Fruit fly (Drosophila melanogaster) whole organism, embryonic: ENCODE data around the gene CG32301.

ENCODE experiments used
- Antp ChIP-seq: fragments of 200-800 bp; sonication (Bioruptor generic); optimal IDR thresholded peaks from 3 replicates; lab custom pipeline; 2016; ENCODE audit warnings: missing biosample characterization, missing genetic modification characterization
- CG1024 ChIP-seq: fragments of 200-800 bp; sonication (Bioruptor generic); IDR thresholded peaks from 2 replicates; pipeline ENCODE4 v1.3.6; 2022; ENCODE audit warnings: missing biosample characterization, missing genetic modification characterization
- CG10267 ChIP-seq: fragments of 200-800 bp; sonication (Bioruptor generic); optimal IDR thresholded peaks from 2 replicates; lab custom pipeline; 2018; ENCODE audit warnings: missing biosample characterization, mild to moderate bottlenecking, missing genetic modification characterization, moderate library complexity
- CG10274 ChIP-seq: fragments of 200-800 bp; sonication (Bioruptor generic); optimal IDR thresholded peaks from 3 replicates; lab custom pipeline; 2017; ENCODE audit warnings: missing biosample characterization, mild to moderate bottlenecking, missing genetic modification characterization
- CG10462 ChIP-seq: fragments of 200-800 bp; sonication (Bioruptor generic); optimal IDR thresholded peaks from 2 replicates; lab custom pipeline; 2016; ENCODE audit warnings: missing biosample characterization, missing genetic modification characterization
- CG11723 ChIP-seq: fragments of 200-800 bp; sonication (Bioruptor generic); optimal IDR thresholded peaks from 2 replicates; lab custom pipeline; 2017; ENCODE audit warnings: missing biosample characterization, mild to moderate bottlenecking, missing genetic modification characterization
- CG12236 ChIP-seq: fragments of 200-800 bp; sonication (Bioruptor generic); optimal IDR thresholded peaks from 2 replicates; lab custom pipeline; 2016; ENCODE audit warnings: missing biosample characterization, missing genetic modification characterization
- CG12942 ChIP-seq: fragments of 200-800 bp; sonication (Bioruptor generic); optimal IDR thresholded peaks from 3 replicates; lab custom pipeline; 2016; ENCODE audit warnings: missing biosample characterization, missing genetic modification characterization
- CG14014 ChIP-seq: fragments of 200-800 bp; sonication (Bioruptor generic); IDR thresholded peaks from 2 replicates; pipeline ENCODE4 v1.3.6; 2022; ENCODE audit warnings: missing biosample characterization, missing genetic modification characterization
- CG14050 ChIP-seq: fragments of 200-800 bp; sonication (Bioruptor generic); IDR thresholded peaks from 3 replicates; pipeline ENCODE4 v1.3.6; 2022; ENCODE audit warnings: missing biosample characterization, missing genetic modification characterization
- CG14441 ChIP-seq: fragments of 200-800 bp; sonication (Bioruptor generic); IDR thresholded peaks from 2 replicates; pipeline ENCODE4 v1.3.6; 2022; ENCODE audit warnings: missing biosample characterization, missing genetic modification characterization
- CG14860 ChIP-seq: fragments of 200-800 bp; sonication (Bioruptor generic); IDR thresholded peaks from 3 replicates; pipeline ENCODE4 v1.3.6; 2022; ENCODE audit warnings: missing biosample characterization, missing genetic modification characterization; ENCODE audit not compliant: partially characterized antibody
- CG1529 ChIP-seq: fragments of 200-800 bp; sonication (Bioruptor generic); optimal IDR thresholded peaks from 3 replicates; lab custom pipeline; 2018; ENCODE audit warnings: missing biosample characterization, missing genetic modification characterization
- CG15479 ChIP-seq: fragments of 200-800 bp; sonication (Bioruptor generic); optimal IDR thresholded peaks from 3 replicates; lab custom pipeline; 2019; ENCODE audit warnings: missing biosample characterization, mild to moderate bottlenecking, missing genetic modification characterization, moderate library complexity
- CG2712 ChIP-seq: fragments of 200-800 bp; optimal IDR thresholded peaks from 3 replicates; lab custom pipeline; 2019; ENCODE audit warnings: missing biosample characterization, mild to moderate bottlenecking, missing genetic modification characterization, moderate library complexity
- CG30431 ChIP-seq: fragments of 200-800 bp; sonication (Bioruptor generic); optimal IDR thresholded peaks from 2 replicates; lab custom pipeline; 2017; ENCODE audit warnings: missing biosample characterization, missing genetic modification characterization
- CG31224 ChIP-seq: fragments of 200-800 bp; sonication (Bioruptor generic); IDR thresholded peaks from 2 replicates; pipeline ENCODE4 v1.3.6; 2022; ENCODE audit warnings: missing biosample characterization, missing genetic modification characterization
- CG31388 ChIP-seq: fragments of 200-800 bp; sonication (Bioruptor generic); optimal IDR thresholded peaks from 2 replicates; lab custom pipeline; 2016; ENCODE audit warnings: missing biosample characterization, missing genetic modification characterization
- CG4328 ChIP-seq: fragments of 200-800 bp; sonication (Bioruptor generic); optimal IDR thresholded peaks from 3 replicates; lab custom pipeline; 2017; ENCODE audit warnings: missing biosample characterization, missing genetic modification reagents, missing genetic modification characterization
- CG4404 ChIP-seq: fragments of 200-800 bp; sonication (Bioruptor generic); IDR thresholded peaks from 2 replicates; pipeline ENCODE4 v1.3.6; 2022; ENCODE audit warnings: missing biosample characterization, missing genetic modification characterization
- CG7786 ChIP-seq: fragments of 200-800 bp; sonication (Bioruptor generic); optimal IDR thresholded peaks from 2 replicates; lab custom pipeline; 2016; ENCODE audit warnings: missing biosample characterization, missing genetic modification characterization
- CG7839 ChIP-seq: fragments of 200-800 bp; sonication (Bioruptor generic); optimal IDR thresholded peaks from 3 replicates; lab custom pipeline; 2018; ENCODE audit warnings: missing biosample characterization, mild to moderate bottlenecking, missing genetic modification characterization, moderate library complexity
- CG8765 ChIP-seq: fragments of 200-800 bp; sonication (Bioruptor generic); IDR thresholded peaks from 2 replicates; pipeline ENCODE4 v1.3.6; 2022; ENCODE audit warnings: missing biosample characterization, missing genetic modification characterization
- CHES-1-like ChIP-seq: fragments of 200-800 bp; sonication (Bioruptor generic); optimal IDR thresholded peaks from 2 replicates; lab custom pipeline; 2016; ENCODE audit warnings: missing biosample characterization, missing genetic modification characterization
- Camta ChIP-seq: fragments of 200-800 bp; sonication (Bioruptor generic); optimal IDR thresholded peaks from 2 replicates; lab custom pipeline; 2016; ENCODE audit warnings: missing biosample characterization, missing genetic modification characterization
- CkIIα-i1 ChIP-seq: fragments of 200-800 bp; sonication (Bioruptor generic); IDR thresholded peaks from 2 replicates; pipeline ENCODE4 v1.3.6; 2022; ENCODE audit warnings: missing biosample characterization, missing genetic modification characterization
- E2f2 ChIP-seq: fragments of 200-800 bp; sonication (Bioruptor generic); IDR thresholded peaks from 2 replicates; pipeline ENCODE4 v1.3.6; 2022; ENCODE audit warnings: missing biosample characterization, missing genetic modification characterization
- GATAe ChIP-seq: fragments of 200-800 bp; sonication (Bioruptor generic); conservative IDR thresholded peaks from 2 replicates; pipeline ENCODE4 v1.3.6; 2022; ENCODE audit warnings: missing biosample characterization, missing genetic modification characterization
- Hmr ChIP-seq: fragments of 200-800 bp; sonication (Bioruptor generic); optimal IDR thresholded peaks from 3 replicates; lab custom pipeline; 2017; ENCODE audit warnings: mild to moderate bottlenecking, missing biosample characterization, missing genetic modification reagents, missing genetic modification characterization
- Hmx ChIP-seq: fragments of 200-800 bp; sonication (Bioruptor generic); optimal IDR thresholded peaks from 2 replicates; lab custom pipeline; 2016; ENCODE audit warnings: missing biosample characterization, missing genetic modification characterization
- Hsf ChIP-seq: fragments of 200-800 bp; sonication (Bioruptor generic); optimal IDR thresholded peaks from 3 replicates; lab custom pipeline; 2016; ENCODE audit warnings: missing biosample characterization, missing genetic modification characterization
- Oaz ChIP-seq: fragments of 200-800 bp; sonication (Bioruptor generic); IDR thresholded peaks from 2 replicates; pipeline ENCODE4 v1.3.6; 2022; ENCODE audit warnings: missing biosample characterization, missing genetic modification characterization
- Tbp ChIP-seq: fragments of >200 bp; optimal IDR thresholded peaks from 2 replicates; lab custom pipeline; 2018; ENCODE audit warnings: missing biosample characterization, missing genetic modification characterization
- abd-A ChIP-seq: fragments of 200-800 bp; sonication (Bioruptor generic); optimal IDR thresholded peaks from 3 replicates; lab custom pipeline; 2019; ENCODE audit warnings: missing biosample characterization, mild to moderate bottlenecking, missing genetic modification characterization, moderate library complexity
- ac ChIP-seq: fragments of 200-800 bp; sonication (Bioruptor generic); optimal IDR thresholded peaks from 3 replicates; lab custom pipeline; 2017; ENCODE audit warnings: missing biosample characterization, mild to moderate bottlenecking, missing genetic modification characterization
- ash1 ChIP-seq: fragments of 200-800 bp; sonication (Bioruptor generic); optimal IDR thresholded peaks from 2 replicates; lab custom pipeline; 2018; ENCODE audit warnings: missing biosample characterization, mild to moderate bottlenecking, missing genetic modification characterization
- crol ChIP-seq: fragments of 200-800 bp; sonication (Bioruptor generic); IDR thresholded peaks from 2 replicates; pipeline ENCODE4 v1.3.6; 2022; ENCODE audit warnings: missing biosample characterization, missing genetic modification characterization
- da ChIP-seq: fragments of 200-800 bp; sonication (Bioruptor generic); optimal IDR thresholded peaks from 2 replicates; lab custom pipeline; 2016; ENCODE audit warnings: missing biosample characterization, missing genetic modification characterization
- dan ChIP-seq: fragments of 200-800 bp; sonication (Bioruptor generic); IDR thresholded peaks from 2 replicates; pipeline ENCODE4 v1.3.6; 2022; ENCODE audit warnings: missing biosample characterization, missing genetic modification characterization
- gcm ChIP-seq: fragments of 200-800 bp; sonication (Bioruptor generic); optimal IDR thresholded peaks from 2 replicates; lab custom pipeline; 2019; ENCODE audit warnings: missing biosample characterization, mild to moderate bottlenecking, missing genetic modification characterization, moderate library complexity
- kah ChIP-seq: fragments of 200-800 bp; sonication (Bioruptor generic); optimal IDR thresholded peaks from 2 replicates; lab custom pipeline; 2018; ENCODE audit warnings: missing biosample characterization, mild to moderate bottlenecking, missing genetic modification characterization
- ken ChIP-seq: fragments of 200-800 bp; sonication (Bioruptor generic); IDR thresholded peaks from 3 replicates; pipeline ENCODE4 v1.3.6; 2022; ENCODE audit warnings: missing biosample characterization, missing genetic modification characterization
- lmd ChIP-seq: fragments of 200-800 bp; sonication (Bioruptor generic); IDR thresholded peaks from 2 replicates; pipeline ENCODE4 v1.3.6; 2022; ENCODE audit warnings: missing biosample characterization, missing genetic modification characterization
- nerfin-2 ChIP-seq: fragments of 200-800 bp; sonication (Bioruptor generic); IDR thresholded peaks from 2 replicates; pipeline ENCODE4 v1.3.6; 2022; ENCODE audit warnings: missing biosample characterization, missing genetic modification characterization; ENCODE audit not compliant: partially characterized antibody
- pb ChIP-seq: fragments of 200-800 bp; sonication (Bioruptor generic); optimal IDR thresholded peaks from 3 replicates; lab custom pipeline; 2016; ENCODE audit warnings: missing biosample characterization, missing genetic modification characterization
- phol ChIP-seq: fragments of 200-800 bp; sonication (Bioruptor generic); optimal IDR thresholded peaks from 3 replicates; lab custom pipeline; 2018; ENCODE audit warnings: missing biosample characterization, mild to moderate bottlenecking, missing genetic modification characterization, moderate library complexity
- sqz ChIP-seq: fragments of 200-800 bp; sonication (Bioruptor generic); optimal IDR thresholded peaks from 3 replicates; lab custom pipeline; 2018; ENCODE audit warnings: missing biosample characterization, mild to moderate bottlenecking, missing genetic modification characterization
- tio ChIP-seq: fragments of 200-800 bp; sonication (Bioruptor generic); optimal IDR thresholded peaks from 2 replicates; lab custom pipeline; 2017; ENCODE audit warnings: missing biosample characterization, missing genetic modification characterization, inconsistent platforms
- trh ChIP-seq: fragments of 200-800 bp; sonication (Bioruptor generic); optimal IDR thresholded peaks from 2 replicates; lab custom pipeline; 2016; ENCODE audit warnings: missing biosample characterization, missing genetic modification characterization
- vvl ChIP-seq: fragments of 200-800 bp; sonication (Bioruptor generic); IDR thresholded peaks from 2 replicates; pipeline ENCODE4 v1.3.6; 2022; ENCODE audit warnings: missing biosample characterization, missing genetic modification characterization
- zen ChIP-seq: fragments of 200-800 bp; sonication (Bioruptor generic); optimal IDR thresholded peaks from 3 replicates; lab custom pipeline; 2018; ENCODE audit warnings: missing biosample characterization, mild to moderate bottlenecking, missing genetic modification characterization, moderate library complexity

CG32301 gene

DNA sequence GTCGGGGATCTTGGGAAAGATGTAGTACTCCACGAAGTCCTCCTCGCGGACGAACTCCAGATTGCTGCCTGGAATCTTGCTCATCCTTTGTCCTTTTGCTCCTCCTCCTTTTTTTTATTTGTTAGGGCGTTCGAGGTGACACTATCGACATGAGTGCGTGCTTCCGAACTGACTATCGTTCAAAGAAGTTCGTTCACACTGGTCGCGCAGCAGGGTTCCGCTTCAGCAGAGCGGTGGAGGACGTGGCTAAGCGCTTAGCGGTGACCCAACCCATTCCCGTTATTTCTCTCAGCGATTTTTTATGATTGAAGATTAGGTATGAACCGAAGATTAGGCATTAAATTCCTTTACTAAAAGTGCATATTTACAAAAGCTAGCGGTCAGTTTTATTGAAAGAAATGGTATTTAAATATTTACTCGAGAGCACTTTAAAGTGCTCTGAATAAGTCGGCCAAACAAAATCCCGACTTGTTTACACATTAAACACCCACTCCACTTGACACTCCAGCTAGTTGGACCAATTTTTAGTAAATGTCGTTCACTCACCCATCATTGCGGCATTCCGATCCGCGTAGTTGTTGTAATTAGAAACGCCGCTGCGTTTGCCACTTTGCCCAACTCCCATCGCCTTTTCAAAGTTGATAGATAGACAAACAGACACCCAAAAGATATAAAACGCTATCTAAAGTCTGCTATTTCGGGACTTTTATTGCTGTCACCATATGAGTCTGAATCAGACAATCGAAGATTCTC lies 21.6 kb downstream of the CG32301 start, which contains the start of the genes ecd and CG13806 (continued):
- TF ChIP-seq CG14441 (GFP tag; lab: Robert Waterston, UW): 0 out of 2 replicates have a peak, but pooled peaks have one; percentile 45
- peak; percentile 52 for TF ChIP-seq Camta (GFP tag; lab: Kevin White, UChicago)
- no peak for TF ChIP-seq da
- no peak for TF ChIP-seq CG11723
- TF ChIP-seq Hsf (GFP tag; lab: Kevin White, UChicago): peak; percentile 49
- TF ChIP-seq CG10274 (GFP tag; lab: Kevin White, UChicago): no peak
- no peak for TF ChIP-seq CG4328 (GFP tag; lab: Kevin White, UChicago)
- no peak for TF ChIP-seq CG10267 (tag; lab: Kevin White, UChicago)
- peak; percentile 46 for TF ChIP-seq CG7786 (GFP tag; lab: Kevin White, UChicago)
- TF ChIP-seq Antp (GFP tag; lab: Kevin White, UChicago): peak; percentile 40
- TF ChIP-seq phol (tag; lab: Kevin White, UChicago): peak; percentile 74
- no peak for TF ChIP-seq CG31388 (GFP tag; lab: Kevin White, UChicago)
- peak; percentile 29; the same call in 1 of the 2 replicates for TF ChIP-seq lmd (GFP tag; lab: Robert Waterston, UW)
- TF ChIP-seq nerfin-2 (GFP tag; lab: Robert Waterston, UW): peak; percentile 76
- no peak for TF ChIP-seq CG12236 (GFP tag; lab: Kevin White, UChicago)
- TF ChIP-seq pb (GFP tag; lab: Kevin White, UChicago): no peak
- no peak for TF ChIP-seq CG31224 (GFP tag; lab: Robert Waterston, UW)
- TF ChIP-seq CG8765 (GFP tag; lab: Robert Waterston, UW): no peak; the same call in 1 of the 2 replicates
- peak; percentile 14 for TF ChIP-seq trh (GFP tag; lab: Kevin White, UChicago)
- no peak for TF ChIP-seq Tbp (GFP tag; lab: Kevin White, UChicago)
- no peak for TF ChIP-seq abd-A (tag; lab: Kevin White, UChicago)
- TF ChIP-seq CG14860: peak; percentile 81
- TF ChIP-seq E2f2 (GFP tag; lab: Robert Waterston, UW): peak; percentile 49
- no peak for TF ChIP-seq dan (GFP tag; lab: Robert Waterston, UW)
- TF ChIP-seq GATAe (GFP tag; lab: Robert Waterston, UW): no peak
- no peak for TF ChIP-seq CkIIα-i1 (GFP tag; lab: Robert Waterston, UW)
- TF ChIP-seq CG2712 (tag; lab: Kevin White, UChicago): no peak
- no peak for TF ChIP-seq gcm (GFP tag; lab: Kevin White, UChicago)
- TF ChIP-seq tio: no peak
- no peak for TF ChIP-seq CG30431 (GFP tag; lab: Kevin White, UChicago)
- TF ChIP-seq CG1529 (GFP tag; lab: Kevin White, UChicago): no peak
- TF ChIP-seq sqz (GFP tag; lab: Kevin White, UChicago): no peak
- TF ChIP-seq CG14014 (GFP tag; lab: Robert Waterston, UW): peak; percentile 32; the same call in 1 of the 2 replicates
- TF ChIP-seq CHES-1-like (GFP tag; lab: Kevin White, UChicago): peak; percentile 66
- no peak for TF ChIP-seq CG15479 (GFP tag; lab: Kevin White, UChicago)
- peak; percentile 73 for TF ChIP-seq Hmr (GFP tag; lab: Kevin White, UChicago)
- no peak for TF ChIP-seq ash1
- peak; percentile 27 for TF ChIP-seq CG12942 (GFP tag; lab: Kevin White, UChicago)
- no peak for TF ChIP-seq CG14050
- TF ChIP-seq CG10462 (GFP tag; lab: Kevin White, UChicago): peak; percentile 88
- no peak for TF ChIP-seq ac
- TF ChIP-seq kah (GFP tag; lab: Kevin White, UChicago): no peak
- peak; percentile 40 for TF ChIP-seq CG7839
- TF ChIP-seq vvl: peak; percentile 62
- TF ChIP-seq CG1024 (GFP tag; lab: Robert Waterston, UW): no peak
- TF ChIP-seq zen (tag; lab: Kevin White, UChicago): peak; percentile 40
- no peak for TF ChIP-seq crol
- peak; percentile 67 for TF ChIP-seq ken (GFP tag; lab: Robert Waterston, UW)
- TF ChIP-seq Oaz (GFP tag; lab: Robert Waterston, UW): no peak
- TF ChIP-seq Hmx (GFP tag; lab: Kevin White, UChicago): no peak
- TF ChIP-seq CG4404 (GFP tag; lab: Robert Waterston, UW): no peak
